Fruit fly (Drosophila melanogaster) whole organism, embryonic: ENCODE results near the gene CG34138.

ENCODE experiments used
- ATbp ChIP-seq: fragments of 200-800 bp; sonication (Bioruptor generic); optimal IDR thresholded peaks from 2 replicates; lab custom pipeline; 2017; ENCODE audit warnings: missing biosample characterization, mild to moderate bottlenecking, missing genetic modification characterization, missing genetic modification reagents
- Atf6 ChIP-seq: fragments of 200-800 bp; sonication (Bioruptor generic); IDR thresholded peaks from 2 replicates; pipeline ENCODE4 v1.3.6; 2022; ENCODE audit warnings: missing biosample characterization, missing genetic modification characterization
- CG10209 ChIP-seq: fragments of 200-800 bp; sonication (Bioruptor generic); optimal IDR thresholded peaks from 3 replicates; lab custom pipeline; 2017; ENCODE audit warnings: missing biosample characterization, mild to moderate bottlenecking, missing genetic modification characterization, missing genetic modification reagents
- CG11247 ChIP-seq: fragments of 200-800 bp; sonication (Bioruptor generic); IDR thresholded peaks from 2 replicates; pipeline ENCODE4 v1.3.6; 2022; ENCODE audit warnings: missing biosample characterization, missing genetic modification characterization
- CG11456 ChIP-seq: fragments of 200-800 bp; sonication (Bioruptor generic); IDR thresholded peaks from 3 replicates; pipeline ENCODE4 v1.3.6; 2022; ENCODE audit warnings: missing biosample characterization, missing genetic modification characterization
- CG11560 ChIP-seq: fragments of 200-800 bp; sonication (Bioruptor generic); IDR thresholded peaks from 3 replicates; pipeline ENCODE4 v1.3.6; 2022; ENCODE audit warnings: missing biosample characterization, missing genetic modification characterization
- CG12299 ChIP-seq: fragments of 200-800 bp; sonication (Bioruptor generic); optimal IDR thresholded peaks from 2 replicates; lab custom pipeline; 2018; ENCODE audit warnings: missing biosample characterization, mild to moderate bottlenecking, missing genetic modification characterization
- CG13624 ChIP-seq: fragments of 200-800 bp; sonication (Bioruptor generic); optimal IDR thresholded peaks from 2 replicates; lab custom pipeline; 2016; ENCODE audit warnings: missing biosample characterization, missing genetic modification characterization
- CG14965 ChIP-seq: fragments of 200-800 bp; sonication (Bioruptor generic); optimal IDR thresholded peaks from 2 replicates; lab custom pipeline; 2016; ENCODE audit warnings: missing biosample characterization, missing genetic modification characterization, borderline replicate concordance
- CG15601 ChIP-seq: fragments of 200-800 bp; sonication (Bioruptor generic); optimal IDR thresholded peaks from 3 replicates; lab custom pipeline; 2019; ENCODE audit warnings: missing biosample characterization, mild to moderate bottlenecking, missing genetic modification characterization, moderate library complexity
- CG1647 ChIP-seq: fragments of 200-800 bp; sonication (Bioruptor generic); optimal IDR thresholded peaks from 3 replicates; lab custom pipeline; 2016; ENCODE audit warnings: missing biosample characterization, missing genetic modification characterization
- CG17361 ChIP-seq: fragments of 200-800 bp; sonication (Bioruptor generic); IDR thresholded peaks from 3 replicates; pipeline ENCODE4 v1.3.6; 2022; ENCODE audit warnings: missing biosample characterization, missing genetic modification characterization
- CG2875 ChIP-seq: fragments of 200-800 bp; sonication (Bioruptor generic); optimal IDR thresholded peaks from 2 replicates; lab custom pipeline; 2017; ENCODE audit warnings: missing biosample characterization, mild to moderate bottlenecking, missing genetic modification characterization, missing genetic modification reagents
- CG34224 ChIP-seq: fragments of 200-800 bp; sonication (Bioruptor generic); IDR thresholded peaks from 3 replicates; pipeline ENCODE4 v1.3.6; 2022; ENCODE audit warnings: missing biosample characterization, missing genetic modification characterization; ENCODE audit not compliant: partially characterized antibody
- CG7271 ChIP-seq: fragments of 200-800 bp; sonication (Bioruptor generic); optimal IDR thresholded peaks from 2 replicates; lab custom pipeline; 2018; ENCODE audit warnings: missing biosample characterization, mild to moderate bottlenecking, missing genetic modification characterization, moderate library complexity
- CoRest ChIP-seq: fragments of 200-800 bp; sonication (Bioruptor generic); optimal IDR thresholded peaks from 3 replicates; lab custom pipeline; 2018; ENCODE audit warnings: missing biosample characterization, mild to moderate bottlenecking, missing genetic modification characterization, moderate library complexity
- D19B ChIP-seq: fragments of 200-800 bp; sonication (Bioruptor generic); optimal IDR thresholded peaks from 2 replicates; lab custom pipeline; 2017; ENCODE audit warnings: missing biosample characterization, mild to moderate bottlenecking, missing genetic modification characterization
- Ets97D ChIP-seq: fragments of 200-800 bp; sonication (Bioruptor generic); optimal IDR thresholded peaks from 3 replicates; lab custom pipeline; 2016; ENCODE audit warnings: missing biosample characterization, missing genetic modification characterization
- HLH3B ChIP-seq: fragments of 200-800 bp; sonication (Bioruptor generic); IDR thresholded peaks from 2 replicates; pipeline ENCODE4 v1.3.6; 2022; ENCODE audit warnings: missing biosample characterization, missing genetic modification characterization
- Hr78 ChIP-seq, 2 experiments: fragments of 200-800 bp in 1 of 2; fragments of >200 bp in 1 of 2; sonication (Bioruptor generic) in 1 of 2; optimal IDR thresholded peaks; 2 replicates each; lab custom pipeline; 2017 to 2019; ENCODE audit warnings: missing biosample characterization in 2 of 2, missing genetic modification characterization in 2 of 2, mild to moderate bottlenecking in 1 of 2, moderate library complexity in 1 of 2
- MBD-R2 ChIP-seq: fragments of 200-800 bp; sonication (Bioruptor generic); IDR thresholded peaks from 2 replicates; pipeline ENCODE4 v1.3.6; 2022; ENCODE audit warnings: missing biosample characterization, missing genetic modification characterization
- Max ChIP-seq: fragments of 200-800 bp; sonication (Bioruptor generic); optimal IDR thresholded peaks from 2 replicates; lab custom pipeline; 2016; ENCODE audit warnings: missing biosample characterization, mild to moderate bottlenecking, missing genetic modification characterization
- NC2α ChIP-seq: fragments of 200-800 bp; sonication (Bioruptor generic); optimal IDR thresholded peaks from 2 replicates; lab custom pipeline; 2016; ENCODE audit warnings: missing biosample characterization, missing genetic modification characterization
- NfI ChIP-seq: fragments of 200-800 bp; sonication (Bioruptor generic); optimal IDR thresholded peaks from 3 replicates; lab custom pipeline; 2018; ENCODE audit warnings: missing biosample characterization, mild to moderate bottlenecking, missing genetic modification characterization, moderate library complexity
- Oaz ChIP-seq: fragments of 200-800 bp; sonication (Bioruptor generic); IDR thresholded peaks from 2 replicates; pipeline ENCODE4 v1.3.6; 2022; ENCODE audit warnings: missing biosample characterization, missing genetic modification characterization
- Oli ChIP-seq: fragments of 200-800 bp; sonication (Bioruptor generic); optimal IDR thresholded peaks from 2 replicates; lab custom pipeline; 2018; ENCODE audit warnings: missing biosample characterization, mild to moderate bottlenecking, missing genetic modification characterization, moderate library complexity
- Opbp ChIP-seq: fragments of 200-800 bp; sonication (Bioruptor generic); IDR thresholded peaks from 3 replicates; pipeline ENCODE4 v1.3.6; 2022; ENCODE audit warnings: missing biosample characterization, missing genetic modification characterization; ENCODE audit not compliant: partially characterized antibody
- Tbp ChIP-seq: fragments of >200 bp; optimal IDR thresholded peaks from 2 replicates; lab custom pipeline; 2018; ENCODE audit warnings: missing biosample characterization, missing genetic modification characterization
- ac ChIP-seq: fragments of 200-800 bp; sonication (Bioruptor generic); optimal IDR thresholded peaks from 3 replicates; lab custom pipeline; 2017; ENCODE audit warnings: missing biosample characterization, mild to moderate bottlenecking, missing genetic modification characterization
- amos ChIP-seq: fragments of 200-800 bp; sonication (Bioruptor generic); IDR thresholded peaks from 2 replicates; pipeline ENCODE4 v1.3.6; 2022; ENCODE audit warnings: missing biosample characterization, missing genetic modification characterization; ENCODE audit not compliant: partially characterized antibody
- bab2 ChIP-seq: fragments of 200-800 bp; sonication (Bioruptor generic); optimal IDR thresholded peaks from 2 replicates; lab custom pipeline; 2016; ENCODE audit warnings: missing biosample characterization, missing genetic modification characterization
- cad ChIP-seq: fragments of >200 bp; optimal IDR thresholded peaks from 2 replicates; lab custom pipeline; 2017; ENCODE audit warnings: missing biosample characterization, missing genetic modification characterization
- chinmo ChIP-seq: fragments of 200-800 bp; sonication (Bioruptor generic); IDR thresholded peaks from 4 replicates; pipeline ENCODE4 v1.3.6; 2022; ENCODE audit warnings: missing biosample characterization, missing genetic modification characterization; ENCODE audit not compliant: partially characterized antibody
- croc ChIP-seq: fragments of 200-800 bp; sonication (Bioruptor generic); conservative IDR thresholded peaks from 3 replicates; pipeline ENCODE4 v1.3.6; 2022; ENCODE audit warnings: missing biosample characterization, missing genetic modification characterization
- gro ChIP-seq: fragments of 200-800 bp; sonication (Bioruptor generic); optimal IDR thresholded peaks from 2 replicates; lab custom pipeline; 2016; ENCODE audit warnings: missing biosample characterization, missing genetic modification characterization
- h ChIP-seq: fragments of >200 bp; optimal IDR thresholded peaks from 2 replicates; lab custom pipeline; 2017
- hth ChIP-seq: fragments of >200 bp; optimal IDR thresholded peaks from 2 replicates; lab custom pipeline; 2017; ENCODE audit warnings: inconsistent platforms
- onecut ChIP-seq: fragments of 200-800 bp; sonication (Bioruptor generic); IDR thresholded peaks from 2 replicates; pipeline ENCODE4 v1.3.6; 2022; ENCODE audit warnings: missing biosample characterization, missing genetic modification characterization
- schlank ChIP-seq: fragments of 200-800 bp; sonication (Bioruptor generic); optimal IDR thresholded peaks from 2 replicates; lab custom pipeline; 2018; ENCODE audit warnings: missing biosample characterization, mild to moderate bottlenecking, missing genetic modification characterization
- sd ChIP-seq: fragments of 200-800 bp; sonication (Bioruptor generic); optimal IDR thresholded peaks from 3 replicates; lab custom pipeline; 2018; ENCODE audit warnings: missing biosample characterization, mild to moderate bottlenecking, missing genetic modification characterization, moderate library complexity
- sens ChIP-seq: fragments of 200-800 bp; sonication (Bioruptor generic); peaks from one replicate; lab custom pipeline; 2016; ENCODE audit warnings: missing biosample characterization, missing genetic modification characterization
- shn ChIP-seq: fragments of 200-800 bp; sonication (Bioruptor generic); optimal IDR thresholded peaks from 3 replicates; lab custom pipeline; 2016; ENCODE audit warnings: missing biosample characterization, missing genetic modification characterization
- sisA ChIP-seq: fragments of 200-800 bp; sonication (Bioruptor generic); IDR thresholded peaks from 2 replicates; pipeline ENCODE4 v1.3.6; 2022; ENCODE audit warnings: missing biosample characterization, missing genetic modification characterization
- slou ChIP-seq: fragments of 200-800 bp; sonication (Bioruptor generic); optimal IDR thresholded peaks from 3 replicates; lab custom pipeline; 2016; ENCODE audit warnings: missing biosample characterization, missing genetic modification characterization
- sob ChIP-seq: fragments of 200-800 bp; sonication (Bioruptor generic); IDR thresholded peaks from 2 replicates; pipeline ENCODE4 v1.3.6; 2022; ENCODE audit warnings: missing biosample characterization, missing genetic modification characterization
- tgo ChIP-seq: fragments of 200-800 bp; sonication (Bioruptor generic); IDR thresholded peaks from 3 replicates; pipeline ENCODE4 v1.3.6; 2022; ENCODE audit warnings: missing biosample characterization, missing genetic modification characterization
- trem ChIP-seq: fragments of 200-800 bp; optimal IDR thresholded peaks from 3 replicates; lab custom pipeline; 2019; ENCODE audit warnings: missing biosample characterization, mild to moderate bottlenecking, missing genetic modification characterization, moderate library complexity
- twi ChIP-seq: fragments of 200-800 bp; optimal IDR thresholded peaks from 2 replicates; lab custom pipeline; 2019; ENCODE audit warnings: missing biosample characterization, mild to moderate bottlenecking, missing genetic modification characterization, moderate library complexity
- wek ChIP-seq: fragments of 200-800 bp; sonication (Bioruptor generic); optimal IDR thresholded peaks from 3 replicates; lab custom pipeline; 2018; ENCODE audit warnings: missing biosample characterization, mild to moderate bottlenecking, missing genetic modification characterization, moderate library complexity
- zfh2 ChIP-seq: fragments of 200-800 bp; sonication (Bioruptor generic); optimal IDR thresholded peaks from 2 replicates; lab custom pipeline; 2016; ENCODE audit warnings: missing biosample characterization, missing genetic modification characterization

Gene CG34138

DNA sequence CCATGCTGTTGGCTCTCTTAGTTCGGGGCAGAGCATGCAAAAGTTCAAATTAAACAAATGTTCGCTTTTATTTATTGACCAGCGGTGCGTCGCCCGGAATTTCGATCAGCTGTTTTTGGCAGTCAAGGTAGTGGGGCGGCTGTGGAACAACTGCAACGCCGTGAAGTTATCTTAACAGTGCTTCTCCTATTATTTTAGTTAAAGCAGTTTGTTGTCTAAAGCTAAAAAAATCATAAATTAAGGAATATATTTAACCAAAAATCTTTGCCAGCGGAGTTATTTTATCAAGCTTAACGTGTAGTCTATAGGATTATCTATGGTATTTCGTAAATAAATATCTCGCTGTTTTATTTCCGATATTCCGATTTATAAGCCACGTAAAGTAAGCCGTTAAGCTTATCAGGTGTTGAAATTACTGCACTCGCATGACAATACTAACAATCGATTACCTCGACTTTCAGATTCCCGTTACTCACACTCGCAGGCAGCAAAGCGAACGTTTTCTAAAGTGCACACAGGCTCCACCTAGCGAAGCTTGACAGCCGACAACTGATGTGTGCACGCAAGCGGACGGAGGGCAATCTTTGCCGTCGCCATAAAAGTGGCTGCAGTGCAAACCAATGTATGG lies 13.7 kb downstream of the CG34138 start, which contains the start of the genes CG6195 and CG31220 (continued):
- TF ChIP-seq Max (GFP tag; lab: Kevin White, UChicago) (no peak), CG7271 (no peak), CoRest (peak; percentile 51), CG13624 (GFP tag; lab: Kevin White, UChicago) (no peak), gro (no peak), chinmo (peak; percentile 91), sens (GFP tag; lab: Kevin White, UChicago) (peak; percentile 86), ac (GFP tag; lab: Kevin White, UChicago) (no peak), CG11247 (peak; percentile 33; the same call in 1 of the 2 replicates), schlank (tag; lab: Kevin White, UChicago) (no peak), zfh2 (GFP tag; lab: Kevin White, UChicago) (peak; percentile 24), wek (peak; percentile 11), croc (GFP tag; lab: Robert Waterston, UW) (no peak), twi (tag; lab: Kevin White, UChicago) (no peak), cad (GFP tag; lab: Kevin White, UChicago) (no peak), CG1647 (GFP tag; lab: Kevin White, UChicago) (no peak), Ets97D (GFP tag; lab: Kevin White, UChicago) (peak; percentile 57), CG12299 (tag; lab: Kevin White, UChicago) (peak; percentile 14), onecut (GFP tag; lab: Robert Waterston, UW) (peak; percentile 29; the same call in 1 of the 2 replicates), CG15601 (tag; lab: Kevin White, UChicago) (peak; percentile 6), CG17361 (GFP tag; lab: Robert Waterston, UW) (peak; percentile 55; the same call in 2 of the 3 replicates), CG2875 (GFP tag; lab: Kevin White, UChicago) (no peak), sisA (GFP tag; lab: Robert Waterston, UW) (no peak), hth (lab: Kevin White, UChicago) (no peak), sd (tag; lab: Kevin White, UChicago) (peak; percentile 98), CG14965 (GFP tag; lab: Kevin White, UChicago) (no peak), Atf6 (GFP tag; lab: Robert Waterston, UW) (0 out of 2 replicates have a peak, but pooled peaks have one; percentile 14), bab2 (GFP tag; lab: Kevin White, UChicago) (no peak), Oli (no peak), ATbp (GFP tag; lab: Kevin White, UChicago) (no peak), h (lab: Kevin White, UChicago) (no peak), shn (no peak), Oaz (GFP tag; lab: Robert Waterston, UW) (no peak), CG34224 (GFP tag; lab: Robert Waterston, UW) (0 out of 3 replicates have a peak, but pooled peaks have one; percentile 21), Tbp (no peak), amos (GFP tag; lab: Robert Waterston, UW) (no peak; the same call in 1 of the 2 replicates), HLH3B (no peak), CG11560 (tag; lab: Robert Waterston, UW) (no peak), sob (GFP tag; lab: Robert Waterston, UW) (0 out of 2 replicates have a peak, but pooled peaks have one; percentile 28), CG11456 (GFP tag; lab: Robert Waterston, UW) (peak; percentile 76; the same call in 2 of the 3 replicates), Opbp (GFP tag; lab: Robert Waterston, UW) (no peak), NC2α (GFP tag; lab: Kevin White, UChicago) (no peak), NfI (GFP tag; lab: Kevin White, UChicago) (peak; percentile 23), Hr78 (GFP tag; optimal IDR thresholded peaks at IDR 0.05; lab: Kevin White, UChicago) (no peak), slou (GFP tag; lab: Kevin White, UChicago) (no peak), MBD-R2 (peak; percentile 92), trem (tag; lab: Kevin White, UChicago) (no peak), tgo (GFP tag; lab: Robert Waterston, UW) (no peak), CG10209 (GFP tag; lab: Kevin White, UChicago) (no peak), D19B (GFP tag; lab: Kevin White, UChicago) (no peak)
